Worm (Caenorhabditis elegans) whole organism, L2 larva: ENCODE data around the gene ZK418.11.

Experiments
- C34F6.9 ChIP-seq: fragments of 150-350 bp; optimal IDR thresholded peaks from 2 replicates; lab custom pipeline; 2014; ENCODE audit warnings: missing biosample characterization, missing genetic modification characterization
- F13H6.1 ChIP-seq: sonication (generic microtip); optimal IDR thresholded peaks from 2 replicates; lab custom pipeline; 2016; ENCODE audit warnings: missing genetic modification characterization, missing compliant biosample characterization
- R02D3.7 ChIP-seq: fragments of 150-350 bp; optimal IDR thresholded peaks from 2 replicates; lab custom pipeline; 2014; ENCODE audit warnings: missing biosample characterization, missing genetic modification characterization
- Y55F3AM.14 ChIP-seq: fragments of 200-800 bp; sonication (Bioruptor generic); optimal IDR thresholded peaks from 2 replicates; lab custom pipeline; 2018; ENCODE audit warnings: mild to moderate bottlenecking, missing genetic modification characterization, missing compliant biosample characterization
- ZK546.5 ChIP-seq: sonication (generic microtip); optimal IDR thresholded peaks from 2 replicates; lab custom pipeline; 2017; ENCODE audit warnings: missing biosample characterization, missing genetic modification characterization
- alr-1 ChIP-seq: fragments of 150-350 bp; optimal IDR thresholded peaks from 2 replicates; lab custom pipeline; 2014; ENCODE audit warnings: missing biosample characterization, missing genetic modification characterization
- aly-2 ChIP-seq: fragments of 150-350 bp; optimal IDR thresholded peaks from 2 replicates; lab custom pipeline; 2014; ENCODE audit warnings: missing biosample characterization, missing genetic modification characterization
- ama-1 ChIP-seq: fragments of 150-350 bp; optimal IDR thresholded peaks from 2 replicates; lab custom pipeline; 2018; ENCODE audit warnings: inconsistent platforms
- blmp-1 ChIP-seq: sonication (generic microtip); optimal IDR thresholded peaks from 2 replicates; lab custom pipeline; 2017; ENCODE audit warnings: missing genetic modification characterization, mild to moderate bottlenecking, missing compliant biosample characterization, antibody characterized with exemption, moderate library complexity; ENCODE audit not compliant: insufficient read depth
- ceh-16 ChIP-seq: fragments of 150-350 bp; optimal IDR thresholded peaks from 2 replicates; lab custom pipeline; 2014; ENCODE audit warnings: missing biosample characterization, missing genetic modification characterization
- ceh-82 ChIP-seq: fragments of 150-350 bp; optimal IDR thresholded peaks from 2 replicates; lab custom pipeline; 2014; ENCODE audit warnings: missing biosample characterization, missing genetic modification characterization
- crh-2 ChIP-seq: sonication (generic microtip); optimal IDR thresholded peaks from 2 replicates; lab custom pipeline; 2017; ENCODE audit warnings: missing biosample characterization, missing genetic modification characterization
- dmd-4 ChIP-seq: sonication (generic microtip); optimal IDR thresholded peaks from 2 replicates; lab custom pipeline; 2017; ENCODE audit warnings: missing biosample characterization, missing genetic modification characterization
- egl-27 ChIP-seq: sonication (generic microtip); optimal IDR thresholded peaks from 3 replicates; lab custom pipeline; 2017; ENCODE audit warnings: missing biosample characterization, missing genetic modification reagents, missing genetic modification characterization
- elt-1 ChIP-seq: fragments of 150-350 bp; optimal IDR thresholded peaks from 2 replicates; lab custom pipeline; 2014; ENCODE audit warnings: missing biosample characterization, missing genetic modification characterization
- elt-3 ChIP-seq: sonication (generic microtip); optimal IDR thresholded peaks from 2 replicates; lab custom pipeline; 2017; ENCODE audit warnings: missing biosample characterization, missing genetic modification characterization
- fos-1 ChIP-seq: fragments of 150-350 bp; optimal IDR thresholded peaks from 2 replicates; lab custom pipeline; 2014; ENCODE audit warnings: missing biosample characterization, missing genetic modification characterization
- gmeb-1 ChIP-seq: fragments of 150-350 bp; optimal IDR thresholded peaks from 2 replicates; lab custom pipeline; 2014; ENCODE audit warnings: missing biosample characterization, missing genetic modification characterization
- lin-11 ChIP-seq: fragments of 150-350 bp; sonication (generic microtip); optimal IDR thresholded peaks from 2 replicates; lab custom pipeline; 2014; ENCODE audit warnings: missing biosample characterization, missing genetic modification characterization, inconsistent platforms, mixed read lengths
- lin-13 ChIP-seq: fragments of 150-350 bp; optimal IDR thresholded peaks from 2 replicates; lab custom pipeline; 2014; ENCODE audit warnings: missing biosample characterization, missing genetic modification reagents, missing genetic modification characterization
- lin-39 ChIP-seq: fragments of 150-350 bp; optimal IDR thresholded peaks from 2 replicates; lab custom pipeline; 2014; ENCODE audit warnings: missing biosample characterization, missing genetic modification reagents, missing genetic modification characterization
- lsy-2 ChIP-seq, 2 experiments: fragments of 150-350 bp in 1 of 2; sonication (generic microtip) in 1 of 2; optimal IDR thresholded peaks; 2 replicates each; lab custom pipeline; 2014 to 2017; ENCODE audit warnings: missing biosample characterization in 2 of 2, missing genetic modification characterization in 2 of 2
- mab-5 ChIP-seq: fragments of 150-350 bp; optimal IDR thresholded peaks from 2 replicates; lab custom pipeline; 2014; ENCODE audit warnings: missing biosample characterization, missing genetic modification characterization
- mbf-1 ChIP-seq: sonication (generic microtip); optimal IDR thresholded peaks from 2 replicates; lab custom pipeline; 2017; ENCODE audit warnings: missing biosample characterization, missing genetic modification characterization
- mdl-1 ChIP-seq, 2 experiments: fragments of 150-350 bp in 1 of 2; sonication (generic microtip) in 1 of 2; optimal IDR thresholded peaks; 2 replicates each; lab custom pipeline; 2017; ENCODE audit warnings: missing biosample characterization in 2 of 2, missing genetic modification characterization in 2 of 2
- nhr-10 ChIP-seq: sonication (generic microtip); optimal IDR thresholded peaks from 2 replicates; lab custom pipeline; 2017; ENCODE audit warnings: missing biosample characterization, missing genetic modification characterization
- nhr-11 ChIP-seq: fragments of 150-350 bp; optimal IDR thresholded peaks from 2 replicates; lab custom pipeline; 2014; ENCODE audit warnings: missing biosample characterization, missing genetic modification characterization
- nhr-12 ChIP-seq: fragments of 150-350 bp; optimal IDR thresholded peaks from 2 replicates; lab custom pipeline; 2014; ENCODE audit warnings: missing biosample characterization, missing genetic modification characterization
- nhr-129 ChIP-seq: fragments of 150-350 bp; optimal IDR thresholded peaks from 2 replicates; lab custom pipeline; 2014; ENCODE audit warnings: missing biosample characterization, missing genetic modification characterization
- nhr-21 ChIP-seq: fragments of 150-350 bp; optimal IDR thresholded peaks from 2 replicates; lab custom pipeline; 2014; ENCODE audit warnings: missing biosample characterization, missing genetic modification characterization
- nhr-23 ChIP-seq: fragments of 150-350 bp; optimal IDR thresholded peaks from 2 replicates; lab custom pipeline; 2014; ENCODE audit warnings: missing biosample characterization, missing genetic modification reagents, missing genetic modification characterization
- nhr-237 ChIP-seq: fragments of 150-350 bp; optimal IDR thresholded peaks from 2 replicates; lab custom pipeline; 2014; ENCODE audit warnings: missing biosample characterization, missing genetic modification characterization
- nhr-25 ChIP-seq: fragments of 150-350 bp; sonication (generic microtip); optimal IDR thresholded peaks from 3 replicates; lab custom pipeline; 2014; ENCODE audit warnings: missing biosample characterization, missing genetic modification characterization
- nhr-6 ChIP-seq: fragments of 150-350 bp; optimal IDR thresholded peaks from 2 replicates; lab custom pipeline; 2014; ENCODE audit warnings: missing biosample characterization, missing genetic modification characterization
- nhr-77 ChIP-seq: fragments of 150-350 bp; optimal IDR thresholded peaks from 2 replicates; lab custom pipeline; 2014; ENCODE audit warnings: missing biosample characterization, missing genetic modification characterization
- peb-1 ChIP-seq: fragments of 150-350 bp; optimal IDR thresholded peaks from 2 replicates; lab custom pipeline; 2014; ENCODE audit warnings: missing biosample characterization, missing genetic modification characterization
- sem-4 ChIP-seq: fragments of 150-350 bp; optimal IDR thresholded peaks from 2 replicates; lab custom pipeline; 2014; ENCODE audit warnings: missing biosample characterization, missing genetic modification reagents, missing genetic modification characterization
- skn-1 ChIP-seq: sonication (generic microtip); optimal IDR thresholded peaks from 2 replicates; lab custom pipeline; 2017; ENCODE audit warnings: missing biosample characterization, missing genetic modification characterization
- sma-3 ChIP-seq: sonication (generic microtip); optimal IDR thresholded peaks from 2 replicates; lab custom pipeline; 2016; ENCODE audit warnings: missing genetic modification reagents, missing genetic modification characterization, missing compliant biosample characterization
- sma-9 ChIP-seq, 2 experiments: fragments of 150-350 bp in 1 of 2; sonication (generic microtip) in 1 of 2; optimal IDR thresholded peaks; 2 replicates each; lab custom pipeline; 2014 to 2016; ENCODE audit warnings: missing genetic modification characterization in 2 of 2, mild to moderate bottlenecking in 1 of 2, missing biosample characterization in 1 of 2, missing compliant biosample characterization in 1 of 2, missing genetic modification reagents in 1 of 2, moderate library complexity in 1 of 2
- snpc-4 ChIP-seq: fragments of 150-350 bp; optimal IDR thresholded peaks from 2 replicates; lab custom pipeline; 2014; ENCODE audit warnings: missing biosample characterization, missing genetic modification characterization
- unc-39 ChIP-seq: fragments of 150-350 bp; optimal IDR thresholded peaks from 2 replicates; lab custom pipeline; 2014; ENCODE audit warnings: missing biosample characterization, missing genetic modification characterization
- unc-55 ChIP-seq: fragments of 150-350 bp; sonication (generic microtip); optimal IDR thresholded peaks from 3 replicates; lab custom pipeline; 2014; ENCODE audit warnings: missing biosample characterization, missing genetic modification reagents, missing genetic modification characterization
- unc-62 ChIP-seq: fragments of 150-350 bp; optimal IDR thresholded peaks from 2 replicates; lab custom pipeline; 2014; ENCODE audit warnings: missing biosample characterization, missing genetic modification reagents, missing genetic modification characterization
- zag-1 ChIP-seq: fragments of 150-350 bp; optimal IDR thresholded peaks from 2 replicates; lab custom pipeline; 2014; ENCODE audit warnings: missing biosample characterization, missing genetic modification characterization
- ztf-1 ChIP-seq: fragments of 200-800 bp; sonication (Bioruptor generic); conservative IDR thresholded peaks from 2 replicates; pipeline ENCODE4 v1.3.6; 2022; ENCODE audit warnings: missing genetic modification characterization, missing compliant biosample characterization
- ztf-11 ChIP-seq: sonication (generic microtip); optimal IDR thresholded peaks from 2 replicates; lab custom pipeline; 2017; ENCODE audit warnings: missing biosample characterization, missing genetic modification characterization
- ztf-4 ChIP-seq: fragments of 150-350 bp; optimal IDR thresholded peaks from 2 replicates; lab custom pipeline; 2014; ENCODE audit warnings: missing biosample characterization, missing genetic modification characterization

ZK418.11 gene

ce11 chrIII:7116615-7117252, 16.6 kb downstream of the ZK418.11 start:
- TF ChIP-seq ZK546.5 (tag; lab: Kevin White, UChicago) (no peak), ceh-16 (no peak), ama-1 (peak; percentile 7), nhr-6 (tag; lab: Kevin White, UChicago) (peak; percentile 86), nhr-23 (no peak), lin-13 (GFP tag; lab: Kevin White, UChicago) (peak; percentile 64), nhr-12 (tag; lab: Kevin White, UChicago) (no peak), crh-2 (tag; lab: Kevin White, UChicago) (peak; percentile 79), nhr-25 (tag; lab: Kevin White, UChicago) (peak; percentile 89), fos-1 (tag; lab: Kevin White, UChicago) (peak; percentile 76), alr-1 (no peak), R02D3.7 (no peak), nhr-21 (peak; percentile 76), nhr-10 (tag; lab: Kevin White, UChicago) (peak; percentile 35), unc-39 (tag; lab: Kevin White, UChicago) (no peak), blmp-1 (tag; lab: Kevin White, UChicago) (peak; percentile 74), nhr-129 (peak; percentile 78), ztf-4 (tag; lab: Kevin White, UChicago) (peak; percentile 75), elt-3 (no peak), lsy-2 (tag; optimal IDR thresholded peaks at IDR 0.05; lab: Kevin White, UChicago) (peak; percentile 25 to 69), zag-1 (tag; lab: Kevin White, UChicago) (no peak), gmeb-1 (tag; lab: Kevin White, UChicago) (peak; percentile 21), C34F6.9 (tag; lab: Kevin White, UChicago) (peak; percentile 71), sma-3 (GFP tag; lab: Kevin White, UChicago) (peak; percentile 74), mab-5 (tag; lab: Kevin White, UChicago) (no peak), Y55F3AM.14 (GFP tag; lab: Kevin White, UChicago) (no peak), peb-1 (tag; lab: Kevin White, UChicago) (no peak), ztf-1 (GFP tag; lab: Robert Waterston, UW) (no peak), elt-1 (tag; lab: Kevin White, UChicago) (no peak), mbf-1 (no peak), ceh-82 (tag; lab: Kevin White, UChicago) (no peak), lin-39 (tag; lab: Kevin White, UChicago) (no peak), sem-4 (tag; lab: Kevin White, UChicago) (peak; percentile 60), mdl-1 (tag; optimal IDR thresholded peaks at IDR 0.05; lab: Kevin White, UChicago) (no peak), nhr-77 (tag; lab: Kevin White, UChicago) (no peak), F13H6.1 (tag; lab: Kevin White, UChicago) (peak; percentile 87), nhr-237 (tag; lab: Kevin White, UChicago) (no peak), egl-27 (tag; lab: Kevin White, UChicago) (peak; percentile 91), skn-1 (no peak), lin-11 (tag; lab: Kevin White, UChicago) (no peak), sma-9 (GFP tag; optimal IDR thresholded peaks at IDR 0.05; lab: Kevin White, UChicago) (peak; percentile 81), sma-9 (tag; optimal IDR thresholded peaks at IDR 0.05; lab: Kevin White, UChicago) (no peak), ztf-11 (tag; lab: Kevin White, UChicago) (no peak), aly-2 (tag; lab: Kevin White, UChicago) (no peak), unc-62 (GFP tag; lab: Kevin White, UChicago) (no peak), unc-55 (peak; percentile 61), snpc-4 (tag; lab: Kevin White, UChicago) (peak; percentile 27), nhr-11 (no peak), dmd-4 (tag; lab: Kevin White, UChicago) (no peak)
- TF ChIP-seq, all 48 proteins: peak for 21
